Worm (Caenorhabditis elegans) whole organism, L1 larva: ENCODE measurements around the gene Y57G11C.36.

Experiments
- C16A3.4 ChIP-seq: fragments of 150-350 bp; optimal IDR thresholded peaks from 2 replicates; lab custom pipeline; 2014; ENCODE audit warnings: missing biosample characterization, missing genetic modification characterization
- C34B4.2 ChIP-seq: sonication (generic microtip); optimal IDR thresholded peaks from 2 replicates; lab custom pipeline; 2017; ENCODE audit warnings: mild to moderate bottlenecking, missing genetic modification characterization, missing compliant biosample characterization
- F16B12.6 ChIP-seq: fragments of 150-350 bp; optimal IDR thresholded peaks from 2 replicates; lab custom pipeline; 2014; ENCODE audit warnings: missing biosample characterization, missing genetic modification characterization
- Y116A8C.19 ChIP-seq: sonication (generic microtip); optimal IDR thresholded peaks from 2 replicates; lab custom pipeline; 2016; ENCODE audit warnings: missing compliant biosample characterization, missing genetic modification characterization, borderline replicate concordance
- aha-1 ChIP-seq: fragments of 150-350 bp; optimal IDR thresholded peaks from 2 replicates; lab custom pipeline; 2014; ENCODE audit warnings: missing biosample characterization, missing genetic modification characterization
- ama-1 ChIP-seq: fragments of 150-350 bp; optimal IDR thresholded peaks from 2 replicates; lab custom pipeline; 2014
- blmp-1 ChIP-seq: fragments of 150-350 bp; optimal IDR thresholded peaks from 2 replicates; lab custom pipeline; 2014; ENCODE audit warnings: missing biosample characterization, missing genetic modification characterization
- ceh-63 ChIP-seq: fragments of 200-800 bp; sonication (Bioruptor generic); optimal IDR thresholded peaks from 2 replicates; lab custom pipeline; 2018; ENCODE audit warnings: mild to moderate bottlenecking, missing genetic modification characterization, missing compliant biosample characterization
- ceh-82 ChIP-seq, 3 experiments: fragments of 150-350 bp in 1 of 3; sonication (generic microtip) in 2 of 3; optimal IDR thresholded peaks; 2 replicates each; lab custom pipeline; 2014 to 2017; ENCODE audit warnings: missing biosample characterization in 3 of 3, missing genetic modification characterization in 3 of 3
- ces-1 ChIP-seq: fragments of 150-350 bp; optimal IDR thresholded peaks from 2 replicates; lab custom pipeline; 2014; ENCODE audit warnings: missing biosample characterization, missing genetic modification reagents, missing genetic modification characterization
- dpl-1 ChIP-seq, 3 experiments: fragments of 150-350 bp in 2 of 3; sonication (generic microtip) in 1 of 3; optimal IDR thresholded peaks; 2 replicates each; lab custom pipeline; 2014 to 2017; ENCODE audit warnings: missing biosample characterization in 3 of 3, missing genetic modification characterization in 3 of 3, missing genetic modification reagents in 3 of 3
- dsc-1 ChIP-seq: sonication (generic microtip); optimal IDR thresholded peaks from 2 replicates; lab custom pipeline; 2016; ENCODE audit warnings: mild to moderate bottlenecking, missing genetic modification characterization, missing compliant biosample characterization
- efl-1 ChIP-seq, 4 experiments: fragments of 150-350 bp; optimal IDR thresholded peaks in 3 of 4; peaks in 1 of 4; 1 replicate in 1 of 4; 2 replicates in 3 of 4; lab custom pipeline; 2014; ENCODE audit warnings: missing biosample characterization in 2 of 4, missing genetic modification characterization in 2 of 4, missing genetic modification reagents in 2 of 4
- efl-3 ChIP-seq: fragments of 200-800 bp; sonication (Bioruptor generic); optimal IDR thresholded peaks from 2 replicates; lab custom pipeline; 2018; ENCODE audit warnings: mild to moderate bottlenecking, missing genetic modification characterization, missing compliant biosample characterization
- egl-27 ChIP-seq, 2 experiments: fragments of 150-350 bp in 1 of 2; sonication (generic microtip); optimal IDR thresholded peaks; 3 replicates each; lab custom pipeline; 2017 to 2018; ENCODE audit warnings: missing biosample characterization in 2 of 2, missing genetic modification characterization in 2 of 2, missing genetic modification reagents in 2 of 2
- elt-3 ChIP-seq, 6 experiments: fragments of 150-350 bp in 1 of 6; sonication (generic microtip); optimal IDR thresholded peaks; 2 replicates each; lab custom pipeline; 2017 to 2018; ENCODE audit warnings: missing biosample characterization in 6 of 6, missing genetic modification characterization in 6 of 6, inconsistent platforms in 1 of 6
- fkh-10 ChIP-seq: sonication (generic microtip); optimal IDR thresholded peaks from 2 replicates; lab custom pipeline; 2017; ENCODE audit warnings: missing biosample characterization, missing genetic modification reagents, missing genetic modification characterization
- fos-1 ChIP-seq: fragments of 150-350 bp; optimal IDR thresholded peaks from 2 replicates; lab custom pipeline; 2014; ENCODE audit warnings: missing biosample characterization, missing genetic modification characterization
- hlh-4 ChIP-seq: sonication (generic microtip); optimal IDR thresholded peaks from 2 replicates; lab custom pipeline; 2016; ENCODE audit warnings: mild to moderate bottlenecking, missing genetic modification characterization, missing compliant biosample characterization
- hpl-2 ChIP-seq: fragments of 150-350 bp; optimal IDR thresholded peaks from 2 replicates; lab custom pipeline; 2014; ENCODE audit warnings: missing biosample characterization, missing genetic modification reagents, missing genetic modification characterization
- isw-1 ChIP-seq: fragments of 200-800 bp; sonication (Bioruptor generic); IDR thresholded peaks from 2 replicates; pipeline ENCODE4 v1.3.6; 2022; ENCODE audit warnings: missing genetic modification characterization, missing compliant biosample characterization
- jun-1 ChIP-seq: fragments of 150-350 bp; optimal IDR thresholded peaks from 2 replicates; lab custom pipeline; 2014; ENCODE audit warnings: missing biosample characterization, missing genetic modification reagents, missing genetic modification characterization
- lin-14 ChIP-seq: fragments of 200-800 bp; sonication (Bioruptor generic); optimal IDR thresholded peaks from 2 replicates; lab custom pipeline; 2018; ENCODE audit warnings: mild to moderate bottlenecking, missing genetic modification characterization, moderate library complexity, missing compliant biosample characterization
- lin-35 ChIP-seq, 2 experiments: fragments of 150-350 bp; optimal IDR thresholded peaks; 2 replicates each; lab custom pipeline; 2014; ENCODE audit warnings: missing biosample characterization in 2 of 2, missing genetic modification characterization in 2 of 2, missing genetic modification reagents in 2 of 2
- lir-3 ChIP-seq: sonication (generic microtip); optimal IDR thresholded peaks from 2 replicates; lab custom pipeline; 2016; ENCODE audit warnings: mild to moderate bottlenecking, missing genetic modification characterization, moderate library complexity, missing compliant biosample characterization; ENCODE audit not compliant: poor library complexity
- mef-2 ChIP-seq: fragments of 150-350 bp; optimal IDR thresholded peaks from 2 replicates; lab custom pipeline; 2014; ENCODE audit warnings: missing biosample characterization, missing genetic modification characterization
- nhr-11 ChIP-seq: fragments of 150-350 bp; optimal IDR thresholded peaks from 2 replicates; lab custom pipeline; 2014; ENCODE audit warnings: missing biosample characterization, missing genetic modification characterization
- nhr-19 ChIP-seq: fragments of 200-800 bp; sonication (Bioruptor generic); conservative IDR thresholded peaks from 2 replicates; pipeline ENCODE4 v1.3.6; 2022; ENCODE audit warnings: missing genetic modification characterization, missing compliant biosample characterization
- nhr-20 ChIP-seq: sonication (generic microtip); optimal IDR thresholded peaks from 2 replicates; lab custom pipeline; 2016; ENCODE audit warnings: mild to moderate bottlenecking, missing genetic modification characterization, missing compliant biosample characterization
- nhr-237 ChIP-seq: fragments of 150-350 bp; optimal IDR thresholded peaks from 2 replicates; lab custom pipeline; 2014; ENCODE audit warnings: missing biosample characterization, missing genetic modification characterization
- nhr-71 ChIP-seq: sonication (generic microtip); optimal IDR thresholded peaks from 2 replicates; lab custom pipeline; 2016; ENCODE audit warnings: mild to moderate bottlenecking, missing genetic modification characterization, moderate library complexity, missing compliant biosample characterization
- nhr-76 ChIP-seq: sonication (generic microtip); optimal IDR thresholded peaks from 2 replicates; lab custom pipeline; 2017; ENCODE audit warnings: missing biosample characterization, missing genetic modification characterization
- pag-3 ChIP-seq: sonication (generic microtip); optimal IDR thresholded peaks from 2 replicates; lab custom pipeline; 2017; ENCODE audit warnings: missing genetic modification characterization, mild to moderate bottlenecking, missing compliant biosample characterization, antibody characterized with exemption, borderline replicate concordance; ENCODE audit not compliant: insufficient read depth
- pax-3 ChIP-seq: fragments of 200-800 bp; sonication (Bioruptor generic); optimal IDR thresholded peaks from 2 replicates; lab custom pipeline; 2018; ENCODE audit warnings: mild to moderate bottlenecking, missing genetic modification characterization, moderate library complexity, missing compliant biosample characterization
- pqm-1 ChIP-seq: sonication (generic microtip); optimal IDR thresholded peaks from 3 replicates; lab custom pipeline; 2017; ENCODE audit warnings: missing biosample characterization, missing genetic modification characterization
- rnt-1 ChIP-seq: sonication (generic microtip); optimal IDR thresholded peaks from 2 replicates; lab custom pipeline; 2016; ENCODE audit warnings: mild to moderate bottlenecking, missing genetic modification characterization, moderate library complexity, missing compliant biosample characterization
- snpc-4 ChIP-seq: fragments of 150-350 bp; optimal IDR thresholded peaks from 2 replicates; lab custom pipeline; 2014; ENCODE audit warnings: missing biosample characterization, missing genetic modification characterization
- snu-23 ChIP-seq: sonication (generic microtip); optimal IDR thresholded peaks from 2 replicates; lab custom pipeline; 2016; ENCODE audit warnings: missing genetic modification characterization, missing compliant biosample characterization
- sox-4 ChIP-seq: sonication (generic microtip); optimal IDR thresholded peaks from 2 replicates; lab custom pipeline; 2016; ENCODE audit warnings: missing genetic modification characterization, missing compliant biosample characterization
- swsn-7 ChIP-seq: sonication (generic microtip); optimal IDR thresholded peaks from 2 replicates; lab custom pipeline; 2016; ENCODE audit warnings: missing genetic modification characterization, missing compliant biosample characterization
- tbx-2 ChIP-seq: sonication (generic microtip); optimal IDR thresholded peaks from 2 replicates; lab custom pipeline; 2016; ENCODE audit warnings: missing genetic modification characterization, missing compliant biosample characterization
- tlp-1 ChIP-seq: fragments of 150-350 bp; optimal IDR thresholded peaks from 2 replicates; lab custom pipeline; 2014; ENCODE audit warnings: missing biosample characterization, missing genetic modification characterization
- unc-130 ChIP-seq: fragments of 150-350 bp; optimal IDR thresholded peaks from 2 replicates; lab custom pipeline; 2017; ENCODE audit warnings: missing biosample characterization, missing genetic modification characterization, inconsistent platforms
- unc-30 ChIP-seq: sonication (generic microtip); optimal IDR thresholded peaks from 2 replicates; lab custom pipeline; 2017; ENCODE audit warnings: missing biosample characterization, missing genetic modification characterization
- unc-86 ChIP-seq: sonication (generic microtip); optimal IDR thresholded peaks from 2 replicates; lab custom pipeline; 2016; ENCODE audit warnings: missing genetic modification characterization, missing compliant biosample characterization
- unc-98 ChIP-seq: fragments of 200-800 bp; sonication (Bioruptor generic); IDR thresholded peaks from 2 replicates; pipeline ENCODE4 v1.3.6; 2022; ENCODE audit warnings: missing genetic modification characterization, missing compliant biosample characterization
- vab-15 ChIP-seq: sonication (generic microtip); optimal IDR thresholded peaks from 2 replicates; lab custom pipeline; 2017; ENCODE audit warnings: missing genotype, mild to moderate bottlenecking, missing genetic modification characterization, missing compliant biosample characterization
- xbp-1 ChIP-seq: sonication (generic microtip); optimal IDR thresholded peaks from 2 replicates; lab custom pipeline; 2016; ENCODE audit warnings: missing genetic modification characterization, missing compliant biosample characterization
- zag-1 ChIP-seq: fragments of 150-350 bp; optimal IDR thresholded peaks from 2 replicates; lab custom pipeline; 2014; ENCODE audit warnings: missing biosample characterization, missing genetic modification characterization
- ztf-4 ChIP-seq: fragments of 150-350 bp; optimal IDR thresholded peaks from 2 replicates; lab custom pipeline; 2014; ENCODE audit warnings: missing biosample characterization, missing genetic modification characterization

Gene Y57G11C.36

ce11 chrIV:14773280-14774071, at the start of gene Y57G11C.36:
Gene Y57G11C.36 (minus strand): TSS chrIV:14773781.
- TF ChIP-seq efl-1 (optimal IDR thresholded peaks at IDR 0.05; lab: Kevin White, UChicago) (no peak), efl-1 (GFP tag; optimal IDR thresholded peaks at IDR 0.05 in 1 of 2; lab: Kevin White, UChicago) (peak in 1 of 2 experiments; percentile 60), unc-86 (tag; lab: Kevin White, UChicago) (peak; percentile 68), fkh-10 (no peak), xbp-1 (tag; lab: Kevin White, UChicago) (no peak), unc-30 (tag; lab: Kevin White, UChicago) (no peak), vab-15 (tag; lab: Kevin White, UChicago) (no peak), nhr-71 (tag; lab: Kevin White, UChicago) (no peak), tbx-2 (no peak), dpl-1 (GFP tag; optimal IDR thresholded peaks at IDR 0.05; lab: Kevin White, UChicago) (peak in 1 of 3 experiments; percentile 10), unc-98 (GFP tag; lab: Robert Waterston, UW) (no peak), ztf-4 (tag; lab: Kevin White, UChicago) (no peak), F16B12.6 (tag; lab: Kevin White, UChicago) (no peak), C16A3.4 (tag; lab: Kevin White, UChicago) (no peak), C34B4.2 (tag; lab: Kevin White, UChicago) (no peak), aha-1 (tag; lab: Kevin White, UChicago) (no peak), fos-1 (no peak), sox-4 (tag; lab: Kevin White, UChicago) (no peak), jun-1 (no peak), nhr-19 (GFP tag; lab: Robert Waterston, UW) (no peak), lin-14 (no peak), ama-1 (lab: Kevin White, UChicago) (no peak), tlp-1 (tag; lab: Kevin White, UChicago) (no peak)

ce11 chrIV:14822267-14822666, 48.7 kb upstream of the Y57G11C.36 start:
- no peak for TF ChIP-seq sox-4 (tag; lab: Kevin White, UChicago)
- no peak for TF ChIP-seq efl-3 (GFP tag; lab: Kevin White, UChicago)
- TF ChIP-seq Y116A8C.19 (tag; lab: Kevin White, UChicago) = no peak
- TF ChIP-seq swsn-7 (tag; lab: Kevin White, UChicago) = peak; percentile 10
- TF ChIP-seq nhr-19 (GFP tag; lab: Robert Waterston, UW) = no peak
- no peak for TF ChIP-seq nhr-11 (tag; lab: Kevin White, UChicago)
- no peak for TF ChIP-seq pag-3 (tag; lab: Kevin White, UChicago)
- no peak for TF ChIP-seq snu-23 (GFP tag; lab: Kevin White, UChicago)
- TF ChIP-seq ceh-82 (tag; optimal IDR thresholded peaks at IDR 0.05; lab: Kevin White, UChicago) = no peak
- no peak for TF ChIP-seq rnt-1 (tag; lab: Kevin White, UChicago)
- TF ChIP-seq dpl-1 (GFP tag; optimal IDR thresholded peaks at IDR 0.05; lab: Kevin White, UChicago) = no peak
- TF ChIP-seq unc-130 (tag; lab: Kevin White, UChicago) = no peak
- TF ChIP-seq snpc-4 (tag; lab: Kevin White, UChicago) = no peak
- TF ChIP-seq hpl-2 (GFP tag; lab: Kevin White, UChicago) = no peak
- no peak for TF ChIP-seq vab-15 (tag; lab: Kevin White, UChicago)
- TF ChIP-seq lin-35 (GFP tag; optimal IDR thresholded peaks at IDR 0.05; lab: Kevin White, UChicago) = no peak
- peak in 1 of 6 experiments; percentile 2 for TF ChIP-seq elt-3 (tag; optimal IDR thresholded peaks at IDR 0.05; lab: Kevin White, UChicago)
- TF ChIP-seq pax-3 (tag; lab: Kevin White, UChicago) = no peak
- TF ChIP-seq mef-2 (tag; lab: Kevin White, UChicago) = no peak
- TF ChIP-seq nhr-76 (tag; lab: Kevin White, UChicago) = no peak
- no peak for TF ChIP-seq egl-27 (tag; optimal IDR thresholded peaks at IDR 0.05; lab: Kevin White, UChicago)
- no peak for TF ChIP-seq pqm-1 (tag; lab: Kevin White, UChicago)
- no peak for TF ChIP-seq ceh-63 (GFP tag; lab: Kevin White, UChicago)
- TF ChIP-seq nhr-20 (tag; lab: Kevin White, UChicago) = no peak
- no peak for TF ChIP-seq lir-3 (tag; lab: Kevin White, UChicago)
- TF ChIP-seq ces-1 (GFP tag; lab: Kevin White, UChicago) = no peak
- TF ChIP-seq zag-1 = no peak
- TF ChIP-seq nhr-237 (tag; lab: Kevin White, UChicago) = no peak
- no peak for TF ChIP-seq blmp-1 (tag; lab: Kevin White, UChicago)
- peak in 1 of 2 experiments; percentile 3 for TF ChIP-seq efl-1 (optimal IDR thresholded peaks at IDR 0.05; lab: Kevin White, UChicago)
- no peak for TF ChIP-seq efl-1 (GFP tag; optimal IDR thresholded peaks at IDR 0.05 in 1 of 2; lab: Kevin White, UChicago)
- no peak for TF ChIP-seq hlh-4 (tag; lab: Kevin White, UChicago)
- TF ChIP-seq isw-1 (GFP tag; lab: Robert Waterston, UW) = no peak
- no peak for TF ChIP-seq C34B4.2 (tag; lab: Kevin White, UChicago)
- TF ChIP-seq dsc-1 (tag; lab: Kevin White, UChicago) = no peak
